Fruit fly (Drosophila melanogaster): ENCODE data around the gene CG17108.

CG17108 gene

DNA sequence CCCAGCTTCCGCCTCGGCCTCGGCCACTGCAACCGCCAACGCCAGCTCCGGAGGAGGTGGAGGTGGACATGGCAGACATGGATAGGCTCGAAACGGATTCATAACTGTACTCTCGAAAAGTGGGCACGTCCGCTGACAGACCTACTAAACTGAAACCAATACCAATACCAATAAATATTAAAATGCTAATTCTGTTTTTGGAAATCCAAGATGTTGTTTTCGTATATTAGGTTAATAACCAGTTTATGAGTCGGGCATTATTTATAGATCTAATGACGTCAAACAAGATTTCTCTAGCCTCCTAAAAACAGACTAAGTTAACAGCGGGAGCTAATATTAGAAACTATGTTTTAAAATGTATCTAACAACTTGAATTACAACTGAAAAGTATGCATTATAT lies 11.7 kb downstream of the CG17108 start:
- no peak for TF ChIP-seq pad (GFP tag; optimal IDR thresholded peaks at IDR 0.05)
- TF ChIP-seq CG33017 (tag; optimal IDR thresholded peaks at IDR 0.05): no peak
- TF ChIP-seq CG7045 (GFP tag; optimal IDR thresholded peaks at IDR 0.05): no peak
- TF ChIP-seq tj (GFP tag; optimal IDR thresholded peaks at IDR 0.05): no peak
- no peak for TF ChIP-seq cic (GFP tag; optimal IDR thresholded peaks at IDR 0.05)

DNA sequence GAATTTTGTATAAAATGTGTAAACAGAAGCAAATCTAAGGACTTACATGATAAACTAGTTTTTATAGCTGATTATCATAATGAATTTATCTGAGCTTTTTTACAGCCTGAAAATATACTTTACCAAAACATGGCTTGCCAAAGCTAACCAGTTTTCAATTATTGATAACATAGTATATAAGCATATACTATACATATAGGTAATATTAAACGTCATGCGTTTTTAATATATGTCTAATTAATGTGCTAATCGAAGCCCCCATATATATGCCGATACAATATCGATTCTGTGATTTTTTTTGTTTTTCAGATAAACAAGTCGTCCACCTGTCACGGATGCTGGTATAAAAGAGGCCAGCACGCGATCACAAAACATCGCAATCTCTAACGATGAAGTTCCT lies 12.3 kb downstream of the CG17108 start, which contains the start of gene CG17107:
Gene CG17107, plus strand, starts transcription at position 301 of the 400 bp plus-strand sequence.
- TF ChIP-seq pad (GFP tag; optimal IDR thresholded peaks at IDR 0.05): no peak
- TF ChIP-seq ovo (GFP tag; optimal IDR thresholded peaks at IDR 0.05): no peak
- no peak for TF ChIP-seq CG12768 (GFP tag; optimal IDR thresholded peaks at IDR 0.05)

DNA sequence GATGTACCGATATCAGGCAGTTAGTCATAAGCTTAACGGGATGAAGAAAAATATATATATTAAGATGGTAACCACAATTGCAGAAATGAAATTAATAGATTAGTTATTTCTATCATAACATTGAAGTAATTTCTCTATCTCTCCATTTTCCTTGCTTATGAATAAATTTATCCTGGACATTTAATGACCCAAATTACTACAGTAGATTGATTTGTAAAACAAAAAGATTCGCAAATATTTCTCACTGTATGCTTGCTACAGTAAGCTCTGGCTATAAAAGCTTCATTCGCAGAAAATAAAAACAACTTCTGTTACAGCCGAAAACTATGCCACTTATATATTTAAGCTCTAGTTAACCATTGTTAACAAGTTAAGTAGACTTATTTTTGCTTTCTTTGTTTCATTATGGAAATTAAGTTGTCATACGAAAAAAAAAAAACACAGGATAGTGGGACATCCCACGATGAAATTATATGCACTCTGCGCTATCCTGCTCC lies 13.3 kb downstream of the CG17108 start, which contains the start of gene CG17105:
Gene CG17105, plus strand, starts transcription at position 447 of the 497 bp plus-strand sequence.
- TF ChIP-seq CG14711 (tag; optimal IDR thresholded peaks at IDR 0.05) (no peak), Mnt (GFP tag; optimal IDR thresholded peaks at IDR 0.05) (no peak), ovo (GFP tag; optimal IDR thresholded peaks at IDR 0.05) (no peak)

DNA sequence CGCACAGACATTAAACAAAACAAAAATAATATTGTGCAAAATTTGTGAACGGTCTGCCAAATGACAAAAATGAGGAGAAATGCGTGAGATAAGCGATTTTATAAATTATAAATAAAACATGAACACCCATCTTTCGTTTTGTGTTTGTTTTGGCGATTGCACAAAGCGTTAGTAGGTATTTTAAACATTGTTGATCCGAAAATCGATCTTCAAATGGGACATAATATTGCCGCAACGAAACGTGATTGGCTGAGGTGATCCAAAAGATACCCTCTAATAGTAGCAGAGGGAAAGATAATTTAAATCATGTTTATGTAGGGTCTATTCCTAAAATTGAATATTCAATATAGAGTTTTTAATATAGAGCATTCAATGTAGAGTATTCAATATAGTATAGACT lies 14.3 kb downstream of the CG17108 start:
- TF ChIP-seq CG1620 (GFP tag; optimal IDR thresholded peaks at IDR 0.05) (no peak), CG14711 (tag; optimal IDR thresholded peaks at IDR 0.05) (no peak), CG33017 (tag; optimal IDR thresholded peaks at IDR 0.05) (no peak), kay (GFP tag; ENCODE audit: borderline replicate concordance) (peak; percentile 73), Crg-1 (GFP tag; optimal IDR thresholded peaks at IDR 0.05) (no peak)

DNA sequence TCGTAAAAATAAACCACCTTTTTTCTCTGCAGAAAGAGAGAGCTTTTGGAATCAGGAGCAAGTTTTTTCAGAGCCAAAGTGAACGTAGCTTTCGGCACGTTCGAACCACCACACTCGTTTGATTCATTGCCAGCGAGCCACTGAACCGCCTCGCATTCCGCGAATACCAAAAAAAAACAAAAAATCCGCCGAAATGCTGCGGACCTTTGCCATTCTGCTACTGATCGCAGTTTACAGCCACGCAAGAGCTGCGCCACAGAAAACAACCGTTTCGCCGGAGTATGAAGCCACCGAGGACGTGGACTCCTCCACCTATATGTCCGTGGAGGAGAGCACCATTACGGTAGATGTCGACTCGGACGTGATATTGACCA lies 16.2 kb downstream of the CG17108 start:
- no peak for TF ChIP-seq toe (GFP tag; optimal IDR thresholded peaks at IDR 0.05)
- TF ChIP-seq pad (GFP tag; optimal IDR thresholded peaks at IDR 0.05): no peak
- no peak for TF ChIP-seq Clk (GFP tag; optimal IDR thresholded peaks at IDR 0.05)
- no peak for TF ChIP-seq CG7101 (tag; optimal IDR thresholded peaks at IDR 0.05)
- no peak for TF ChIP-seq kay (GFP tag; ENCODE audit: borderline replicate concordance)
- TF ChIP-seq tj (GFP tag; optimal IDR thresholded peaks at IDR 0.05): no peak

DNA sequence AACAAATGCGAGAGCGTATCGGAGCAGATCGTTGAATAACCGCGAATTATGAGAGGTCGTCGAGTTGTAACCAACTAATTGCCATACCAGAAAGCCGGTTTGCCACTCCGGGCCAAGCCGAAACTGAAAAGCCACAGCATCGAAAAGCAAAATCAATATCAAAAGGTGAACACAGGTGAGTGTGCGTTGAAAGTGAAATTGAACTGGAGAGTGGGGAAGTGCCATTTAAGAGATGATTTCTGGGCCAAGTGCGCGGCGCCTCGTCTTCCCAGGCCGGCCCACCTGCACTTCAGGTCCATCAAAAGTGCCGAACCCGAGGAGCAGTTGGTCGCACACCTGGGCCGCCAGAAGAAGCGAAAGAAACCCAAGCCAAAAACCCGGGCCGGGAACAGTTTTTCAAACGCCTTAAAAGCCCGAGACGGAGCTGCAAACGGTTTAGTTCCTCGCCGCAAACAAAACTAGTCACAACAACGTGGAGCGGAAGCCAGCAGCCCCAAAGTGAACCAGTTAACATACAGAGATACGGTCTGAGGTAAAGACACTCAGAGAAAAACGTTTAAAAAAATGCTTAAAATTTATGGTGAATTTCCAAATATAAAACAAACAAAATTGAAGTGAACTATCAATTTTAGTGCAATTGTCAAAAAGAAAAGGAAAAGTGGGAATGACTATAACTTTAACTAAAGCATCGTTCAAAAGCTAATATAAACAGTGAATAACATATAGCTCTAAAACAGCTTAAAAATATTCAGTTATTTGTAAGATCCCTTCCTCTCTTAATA lies 16.8 kb downstream of the CG17108 start, which contains the start of gene CG17104:
Gene CG17104, plus strand, starts transcription at position 266 of the 782 bp plus-strand sequence.
- TF ChIP-seq kay (GFP tag; ENCODE audit: borderline replicate concordance) (no peak), CG7101 (tag; optimal IDR thresholded peaks at IDR 0.05) (no peak), CG5204 (GFP tag; optimal IDR thresholded peaks at IDR 0.05) (no peak), tj (GFP tag; optimal IDR thresholded peaks at IDR 0.05) (no peak), Hr96 (GFP tag; optimal IDR thresholded peaks at IDR 0.05) (no peak), pad (GFP tag; optimal IDR thresholded peaks at IDR 0.05) (no peak), cic (GFP tag; optimal IDR thresholded peaks at IDR 0.05) (no peak), CG33017 (tag; optimal IDR thresholded peaks at IDR 0.05) (no peak), CG14711 (tag; optimal IDR thresholded peaks at IDR 0.05) (no peak), ovo (GFP tag; optimal IDR thresholded peaks at IDR 0.05) (no peak), CG1620 (GFP tag; optimal IDR thresholded peaks at IDR 0.05) (no peak), CG7045 (GFP tag; optimal IDR thresholded peaks at IDR 0.05) (no peak), toe (GFP tag; optimal IDR thresholded peaks at IDR 0.05) (no peak), cnc (optimal IDR thresholded peaks at IDR 0.05) (no peak), Clk (GFP tag; optimal IDR thresholded peaks at IDR 0.05) (no peak), CG12768 (GFP tag; optimal IDR thresholded peaks at IDR 0.05) (no peak), CG11617 (GFP tag; optimal IDR thresholded peaks at IDR 0.05) (no peak)

DNA sequence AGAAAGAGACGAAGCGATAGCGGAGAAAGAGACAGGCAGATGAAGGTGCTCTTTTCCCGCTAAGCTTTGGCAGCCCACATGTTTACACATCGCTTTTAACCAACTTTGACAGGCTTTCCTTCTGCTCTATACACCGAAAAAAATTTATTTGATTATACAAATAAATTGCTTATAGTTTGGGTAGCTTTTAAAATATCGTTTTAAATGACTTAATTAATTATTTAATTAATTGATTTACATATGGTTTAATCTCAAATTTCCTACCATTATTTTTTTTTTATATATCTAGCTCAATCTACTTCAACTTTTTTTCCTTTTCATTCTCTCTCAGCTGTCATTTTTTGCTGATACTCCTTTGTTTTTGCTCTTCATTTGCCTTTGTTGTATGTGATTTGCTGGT lies 20.9 kb downstream of the CG17108 start:
- TF ChIP-seq bab1 (GFP tag; optimal IDR thresholded peaks at IDR 0.05) (no peak), CG12768 (GFP tag; optimal IDR thresholded peaks at IDR 0.05) (no peak), pad (GFP tag; optimal IDR thresholded peaks at IDR 0.05) (no peak), Crg-1 (GFP tag; optimal IDR thresholded peaks at IDR 0.05) (no peak), CG5204 (GFP tag; optimal IDR thresholded peaks at IDR 0.05) (no peak), toe (GFP tag; optimal IDR thresholded peaks at IDR 0.05) (no peak), CG7101 (tag; optimal IDR thresholded peaks at IDR 0.05) (no peak), cnc (optimal IDR thresholded peaks at IDR 0.05) (no peak), Clk (GFP tag; optimal IDR thresholded peaks at IDR 0.05) (no peak), CG1620 (GFP tag; optimal IDR thresholded peaks at IDR 0.05) (no peak), kay (GFP tag; ENCODE audit: borderline replicate concordance) (no peak), Hr96 (GFP tag; optimal IDR thresholded peaks at IDR 0.05) (no peak)

DNA sequence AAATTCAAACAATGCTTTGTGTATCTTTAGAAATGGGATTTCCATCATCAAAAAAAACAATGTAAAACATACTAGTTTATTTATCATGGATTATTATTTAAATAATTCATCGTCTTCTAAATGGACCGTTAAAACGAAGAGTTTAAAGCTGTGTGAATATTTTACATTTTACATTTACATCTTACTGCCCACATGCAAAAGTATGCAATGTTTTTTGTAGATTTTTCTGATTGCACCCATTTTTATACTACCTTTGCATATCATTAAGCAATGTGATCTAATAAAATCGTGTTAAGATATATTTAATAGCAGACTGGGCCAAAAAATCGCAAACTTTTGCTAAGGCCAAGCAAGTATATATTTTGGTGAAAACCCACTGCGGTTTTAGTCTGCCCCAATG lies 22.4 kb downstream of the CG17108 start:
- TF ChIP-seq ovo (GFP tag; optimal IDR thresholded peaks at IDR 0.05) (no peak), CG14711 (tag; optimal IDR thresholded peaks at IDR 0.05) (no peak), Clk (GFP tag; optimal IDR thresholded peaks at IDR 0.05) (no peak), CG12768 (GFP tag; optimal IDR thresholded peaks at IDR 0.05) (no peak), pad (GFP tag; optimal IDR thresholded peaks at IDR 0.05) (no peak), kay (GFP tag; ENCODE audit: borderline replicate concordance) (no peak), CG7101 (tag; optimal IDR thresholded peaks at IDR 0.05) (no peak), tj (GFP tag; optimal IDR thresholded peaks at IDR 0.05) (no peak), bab1 (GFP tag; optimal IDR thresholded peaks at IDR 0.05) (no peak), CG7045 (GFP tag; optimal IDR thresholded peaks at IDR 0.05) (no peak), cnc (optimal IDR thresholded peaks at IDR 0.05) (no peak), CG1620 (GFP tag; optimal IDR thresholded peaks at IDR 0.05) (no peak), toe (GFP tag; optimal IDR thresholded peaks at IDR 0.05) (no peak), CG5204 (GFP tag; optimal IDR thresholded peaks at IDR 0.05) (no peak)
